Fruit fly (Drosophila melanogaster) whole organism, embryonic: ENCODE measurements around the gene Pxn.

Source experiments
- Atf-2 ChIP-seq: fragments of 200-800 bp; sonication (Bioruptor generic); optimal IDR thresholded peaks from 2 replicates; lab custom pipeline; 2016; ENCODE audit warnings: missing biosample characterization, missing genetic modification characterization
- Atf3 ChIP-seq: fragments of 200-800 bp; sonication (Bioruptor generic); optimal IDR thresholded peaks from 3 replicates; lab custom pipeline; 2016; ENCODE audit warnings: missing biosample characterization, missing genetic modification characterization
- BEAF-32 ChIP-seq: fragments of 200-800 bp; sonication (Bioruptor generic); optimal IDR thresholded peaks from 3 replicates; lab custom pipeline; 2017; ENCODE audit warnings: missing biosample characterization, missing genetic modification characterization, mild to moderate bottlenecking, moderate library complexity, missing genetic modification reagents
- CG11696 ChIP-seq: fragments of 200-800 bp; sonication (Bioruptor generic); IDR thresholded peaks from 2 replicates; pipeline ENCODE4 v1.3.6; 2022; ENCODE audit warnings: missing biosample characterization, missing genetic modification characterization
- CG13775 ChIP-seq: fragments of 200-800 bp; sonication (Bioruptor generic); optimal IDR thresholded peaks from 3 replicates; lab custom pipeline; 2017; ENCODE audit warnings: missing biosample characterization, mild to moderate bottlenecking, missing genetic modification characterization
- CG13894 ChIP-seq: fragments of 200-800 bp; sonication (Bioruptor generic); optimal IDR thresholded peaks from 3 replicates; lab custom pipeline; 2018; ENCODE audit warnings: missing biosample characterization, mild to moderate bottlenecking, missing genetic modification characterization, moderate library complexity
- CG15479 ChIP-seq: fragments of 200-800 bp; sonication (Bioruptor generic); optimal IDR thresholded peaks from 3 replicates; lab custom pipeline; 2019; ENCODE audit warnings: missing biosample characterization, mild to moderate bottlenecking, missing genetic modification characterization, moderate library complexity
- CG1603 ChIP-seq: fragments of 200-800 bp; sonication (Bioruptor generic); optimal IDR thresholded peaks from 2 replicates; lab custom pipeline; 2019; ENCODE audit warnings: missing biosample characterization, mild to moderate bottlenecking, missing genetic modification characterization, moderate library complexity
- CG1832 ChIP-seq: fragments of 200-800 bp; sonication (Bioruptor generic); optimal IDR thresholded peaks from 2 replicates; lab custom pipeline; 2017; ENCODE audit warnings: missing biosample characterization, mild to moderate bottlenecking, missing genetic modification characterization, inconsistent platforms
- CG18476 ChIP-seq: fragments of 200-800 bp; sonication (Bioruptor generic); optimal IDR thresholded peaks from 2 replicates; lab custom pipeline; 2016; ENCODE audit warnings: missing biosample characterization, mild to moderate bottlenecking, missing genetic modification characterization
- CG30020 ChIP-seq: fragments of 200-800 bp; optimal IDR thresholded peaks from 2 replicates; lab custom pipeline; 2019; ENCODE audit warnings: missing biosample characterization, mild to moderate bottlenecking, missing genetic modification characterization, moderate library complexity
- CG30431 ChIP-seq: fragments of 200-800 bp; sonication (Bioruptor generic); optimal IDR thresholded peaks from 2 replicates; lab custom pipeline; 2017; ENCODE audit warnings: missing biosample characterization, missing genetic modification characterization
- CG4707 ChIP-seq: fragments of 200-800 bp; sonication (Bioruptor generic); optimal IDR thresholded peaks from 2 replicates; lab custom pipeline; 2018; ENCODE audit warnings: missing biosample characterization, mild to moderate bottlenecking, missing genetic modification characterization, moderate library complexity
- CG6683 ChIP-seq: fragments of 200-800 bp; sonication (Bioruptor generic); optimal IDR thresholded peaks from 2 replicates; lab custom pipeline; 2017; ENCODE audit warnings: missing biosample characterization, mild to moderate bottlenecking, missing genetic modification characterization, missing genetic modification reagents
- CG6765 ChIP-seq: fragments of 200-800 bp; sonication (Bioruptor generic); optimal IDR thresholded peaks from 3 replicates; lab custom pipeline; 2017; ENCODE audit warnings: missing biosample characterization, mild to moderate bottlenecking, missing genetic modification characterization
- CG7271 ChIP-seq: fragments of 200-800 bp; sonication (Bioruptor generic); optimal IDR thresholded peaks from 2 replicates; lab custom pipeline; 2018; ENCODE audit warnings: missing biosample characterization, mild to moderate bottlenecking, missing genetic modification characterization, moderate library complexity
- CG7372 ChIP-seq: fragments of 200-800 bp; sonication (Bioruptor generic); IDR thresholded peaks from 2 replicates; pipeline ENCODE4 v1.3.6; 2022; ENCODE audit warnings: missing biosample characterization, missing genetic modification characterization
- CG7839 ChIP-seq: fragments of 200-800 bp; sonication (Bioruptor generic); optimal IDR thresholded peaks from 3 replicates; lab custom pipeline; 2018; ENCODE audit warnings: missing biosample characterization, mild to moderate bottlenecking, missing genetic modification characterization, moderate library complexity
- CG8089 ChIP-seq: fragments of 200-800 bp; sonication (Bioruptor generic); optimal IDR thresholded peaks from 3 replicates; lab custom pipeline; 2016; ENCODE audit warnings: missing biosample characterization, missing genetic modification characterization
- CG9727 ChIP-seq: fragments of 200-800 bp; sonication (Bioruptor generic); optimal IDR thresholded peaks from 3 replicates; lab custom pipeline; 2017; ENCODE audit warnings: missing biosample characterization, mild to moderate bottlenecking, missing genetic modification characterization
- CG9876 ChIP-seq: fragments of 200-800 bp; sonication (Bioruptor generic); optimal IDR thresholded peaks from 2 replicates; lab custom pipeline; 2016; ENCODE audit warnings: missing biosample characterization, missing genetic modification characterization
- CHES-1-like ChIP-seq: fragments of 200-800 bp; sonication (Bioruptor generic); optimal IDR thresholded peaks from 2 replicates; lab custom pipeline; 2016; ENCODE audit warnings: missing biosample characterization, missing genetic modification characterization
- CTCF ChIP-seq: fragments of 200-800 bp; sonication (Bioruptor generic); optimal IDR thresholded peaks from 2 replicates; lab custom pipeline; 2017; ENCODE audit warnings: missing biosample characterization, mild to moderate bottlenecking, missing genetic modification characterization, moderate library complexity
- CoRest ChIP-seq: fragments of 200-800 bp; sonication (Bioruptor generic); optimal IDR thresholded peaks from 3 replicates; lab custom pipeline; 2018; ENCODE audit warnings: missing biosample characterization, mild to moderate bottlenecking, missing genetic modification characterization, moderate library complexity
- D19B ChIP-seq: fragments of 200-800 bp; sonication (Bioruptor generic); optimal IDR thresholded peaks from 2 replicates; lab custom pipeline; 2017; ENCODE audit warnings: missing biosample characterization, mild to moderate bottlenecking, missing genetic modification characterization
- Dad ChIP-seq: fragments of 200-800 bp; sonication (Bioruptor generic); optimal IDR thresholded peaks from 3 replicates; lab custom pipeline; 2016; ENCODE audit warnings: missing biosample characterization, missing genetic modification characterization
- Doc2 ChIP-seq: fragments of 200-800 bp; sonication (Bioruptor generic); IDR thresholded peaks from 2 replicates; pipeline ENCODE4 v1.3.6; 2022; ENCODE audit warnings: missing biosample characterization, missing genetic modification characterization
- Dref ChIP-seq: fragments of 200-800 bp; sonication (Bioruptor generic); IDR thresholded peaks from 2 replicates; pipeline ENCODE4 v1.3.6; 2022; ENCODE audit warnings: missing biosample characterization, missing genetic modification characterization
- E2f2 ChIP-seq: fragments of 200-800 bp; sonication (Bioruptor generic); IDR thresholded peaks from 2 replicates; pipeline ENCODE4 v1.3.6; 2022; ENCODE audit warnings: missing biosample characterization, missing genetic modification characterization
- ERR ChIP-seq: fragments of 200-800 bp; sonication (Bioruptor generic); optimal IDR thresholded peaks from 2 replicates; lab custom pipeline; 2016; ENCODE audit warnings: missing biosample characterization, missing genetic modification characterization
- Hey ChIP-seq: fragments of 200-800 bp; sonication (Bioruptor generic); optimal IDR thresholded peaks from 3 replicates; lab custom pipeline; 2018; ENCODE audit warnings: missing biosample characterization, mild to moderate bottlenecking, missing genetic modification characterization
- Lhr ChIP-seq: fragments of 200-800 bp; sonication (Bioruptor generic); optimal IDR thresholded peaks from 3 replicates; lab custom pipeline; 2017; ENCODE audit warnings: mild to moderate bottlenecking, missing biosample characterization, missing genetic modification reagents, missing genetic modification characterization
- MTF-1 ChIP-seq: fragments of 200-800 bp; sonication (Bioruptor generic); optimal IDR thresholded peaks from 2 replicates; lab custom pipeline; 2018; ENCODE audit warnings: missing biosample characterization, mild to moderate bottlenecking, missing genetic modification characterization, borderline replicate concordance
- Opbp ChIP-seq: fragments of 200-800 bp; sonication (Bioruptor generic); IDR thresholded peaks from 3 replicates; pipeline ENCODE4 v1.3.6; 2022; ENCODE audit warnings: missing biosample characterization, missing genetic modification characterization; ENCODE audit not compliant: partially characterized antibody
- al ChIP-seq: fragments of 200-800 bp; sonication (Bioruptor generic); IDR thresholded peaks from 2 replicates; pipeline ENCODE4 v1.3.6; 2022; ENCODE audit warnings: missing biosample characterization, missing genetic modification characterization
- cad ChIP-seq: fragments of >200 bp; optimal IDR thresholded peaks from 2 replicates; lab custom pipeline; 2017; ENCODE audit warnings: missing biosample characterization, missing genetic modification characterization
- cwo ChIP-seq: fragments of 200-800 bp; sonication (Bioruptor generic); optimal IDR thresholded peaks from 3 replicates; lab custom pipeline; 2017; ENCODE audit warnings: missing biosample characterization, missing genetic modification characterization, mild to moderate bottlenecking, moderate library complexity, missing genetic modification reagents
- danr ChIP-seq: fragments of 200-800 bp; sonication (Bioruptor generic); IDR thresholded peaks from 2 replicates; pipeline ENCODE4 v1.3.6; 2022; ENCODE audit warnings: missing biosample characterization, missing genetic modification characterization
- esg ChIP-seq: fragments of 200-800 bp; sonication (Bioruptor generic); conservative IDR thresholded peaks from 2 replicates; pipeline ENCODE4 v1.3.6; 2022; ENCODE audit warnings: missing biosample characterization, missing genetic modification characterization
- eve ChIP-seq, 2 experiments: fragments of >200 bp; optimal IDR thresholded peaks; 2 replicates each; lab custom pipeline; 2017; ENCODE audit warnings: missing biosample characterization in 2 of 2, missing genetic modification characterization in 2 of 2
- fd96Cb ChIP-seq: fragments of 200-800 bp; sonication (Bioruptor generic); optimal IDR thresholded peaks from 2 replicates; lab custom pipeline; 2018; ENCODE audit warnings: missing biosample characterization, mild to moderate bottlenecking, missing genetic modification characterization, moderate library complexity
- inv ChIP-seq: fragments of 200-800 bp; sonication (Bioruptor generic); IDR thresholded peaks from 2 replicates; pipeline ENCODE4 v1.3.6; 2022; ENCODE audit warnings: missing biosample characterization, missing genetic modification characterization; ENCODE audit not compliant: partially characterized antibody
- pho ChIP-seq: fragments of 200-800 bp; sonication (Bioruptor generic); optimal IDR thresholded peaks from 2 replicates; lab custom pipeline; 2016; ENCODE audit warnings: missing biosample characterization, missing genetic modification characterization
- pros ChIP-seq: fragments of 200-800 bp; sonication (Bioruptor generic); optimal IDR thresholded peaks from 3 replicates; lab custom pipeline; 2019; ENCODE audit warnings: missing biosample characterization, mild to moderate bottlenecking, missing genetic modification characterization, moderate library complexity
- sens ChIP-seq: fragments of 200-800 bp; sonication (Bioruptor generic); peaks from one replicate; lab custom pipeline; 2016; ENCODE audit warnings: missing biosample characterization, missing genetic modification characterization
- tin ChIP-seq: fragments of 200-800 bp; sonication (Bioruptor generic); optimal IDR thresholded peaks from 3 replicates; lab custom pipeline; 2016; ENCODE audit warnings: missing biosample characterization, missing genetic modification characterization
- unc-4 ChIP-seq: fragments of 200-800 bp; sonication (Bioruptor generic); IDR thresholded peaks from 2 replicates; pipeline ENCODE4 v1.3.6; 2022; ENCODE audit warnings: missing biosample characterization, missing genetic modification characterization; ENCODE audit not compliant: partially characterized antibody
- zf30C ChIP-seq: fragments of 200-800 bp; sonication (Bioruptor generic); optimal IDR thresholded peaks from 3 replicates; lab custom pipeline; 2018; ENCODE audit warnings: missing biosample characterization, mild to moderate bottlenecking, missing genetic modification characterization
- zfh2 ChIP-seq: fragments of 200-800 bp; sonication (Bioruptor generic); optimal IDR thresholded peaks from 2 replicates; lab custom pipeline; 2016; ENCODE audit warnings: missing biosample characterization, missing genetic modification characterization

Gene Pxn

dm6 chr3L:2634929-2635799, 5.3 kb upstream of the Pxn start (continued):
- TF ChIP-seq Opbp (GFP tag; lab: Robert Waterston, UW) = peak; percentile 82
- TF ChIP-seq CG30020 (tag; lab: Kevin White, UChicago) = peak; percentile 61
- TF ChIP-seq Atf3 (GFP tag; lab: Kevin White, UChicago) = peak; percentile 59
- peak; percentile 48 for TF ChIP-seq cwo (GFP tag; lab: Kevin White, UChicago)
- TF ChIP-seq Dad = peak; percentile 92
- TF ChIP-seq danr (GFP tag; lab: Robert Waterston, UW) = peak; percentile 43; the same call in 1 of the 2 replicates
- TF ChIP-seq sens (GFP tag; lab: Kevin White, UChicago) = peak; percentile 95
- peak; percentile 64 for TF ChIP-seq CTCF
- TF ChIP-seq Doc2 (GFP tag; lab: Robert Waterston, UW) = no peak
- no peak for TF ChIP-seq cad
- peak; percentile 54 for TF ChIP-seq Atf-2
- TF ChIP-seq unc-4 (GFP tag; lab: Robert Waterston, UW) = peak; percentile 76
- TF ChIP-seq CG7372 = peak; percentile 70; the same call in 1 of the 2 replicates
- TF ChIP-seq CG11696 (GFP tag; lab: Robert Waterston, UW) = peak; percentile 70
- TF ChIP-seq CG6683 (GFP tag; lab: Kevin White, UChicago) = peak; percentile 78
- no peak for TF ChIP-seq Lhr (GFP tag; lab: Kevin White, UChicago)
- peak; percentile 50 for TF ChIP-seq D19B (GFP tag; lab: Kevin White, UChicago)
- TF ChIP-seq CG4707 (GFP tag; lab: Kevin White, UChicago) = peak; percentile 53
- TF ChIP-seq Dref (GFP tag; lab: Robert Waterston, UW) = peak; percentile 95
- TF ChIP-seq CG13775 (GFP tag; lab: Kevin White, UChicago) = peak; percentile 91
- TF ChIP-seq pho (GFP tag; lab: Kevin White, UChicago) = peak; percentile 82
- TF ChIP-seq CG7271 (tag; lab: Kevin White, UChicago) = peak; percentile 87
- peak; percentile 62; the same call in 1 of the 2 replicates for TF ChIP-seq al
- TF ChIP-seq CG1603 (tag; lab: Kevin White, UChicago) = peak; percentile 88
- peak; percentile 94 for TF ChIP-seq MTF-1
- peak; percentile 48 for TF ChIP-seq zf30C (GFP tag; lab: Kevin White, UChicago)
- TF ChIP-seq CG30431 (GFP tag; lab: Kevin White, UChicago) = peak; percentile 45
- no peak for TF ChIP-seq esg (GFP tag; lab: Robert Waterston, UW)
- TF ChIP-seq CG8089 (GFP tag; lab: Kevin White, UChicago) = peak; percentile 79
- TF ChIP-seq CG9876 (GFP tag; lab: Kevin White, UChicago) = peak; percentile 41
- TF ChIP-seq pros (GFP tag; lab: Kevin White, UChicago) = peak; percentile 66
- peak; percentile 64 for TF ChIP-seq ERR (GFP tag; lab: Kevin White, UChicago)
- peak; percentile 78 for TF ChIP-seq BEAF-32 (GFP tag; lab: Kevin White, UChicago)
- peak; percentile 96 for TF ChIP-seq CG6765
- peak; percentile 55 for TF ChIP-seq CG13894
- TF ChIP-seq inv = peak; percentile 71
- peak; percentile 70 for TF ChIP-seq CG7839 (tag; lab: Kevin White, UChicago)
- peak; percentile 87 for TF ChIP-seq Hey (tag; lab: Kevin White, UChicago)
- peak; percentile 72 for TF ChIP-seq zfh2
- TF ChIP-seq CHES-1-like (GFP tag; lab: Kevin White, UChicago) = peak; percentile 86
- peak; percentile 69 for TF ChIP-seq tin (GFP tag; lab: Kevin White, UChicago)
- TF ChIP-seq fd96Cb (tag; lab: Kevin White, UChicago) = peak; percentile 20
- TF ChIP-seq eve (GFP tag; optimal IDR thresholded peaks at IDR 0.05; lab: Kevin White, UChicago) = no peak
- peak; percentile 42 for TF ChIP-seq CG1832 (GFP tag; lab: Kevin White, UChicago)
- TF ChIP-seq CoRest (tag; lab: Kevin White, UChicago) = peak; percentile 68
- TF ChIP-seq CG9727 (GFP tag; lab: Kevin White, UChicago) = peak; percentile 93
- TF ChIP-seq CG18476 (GFP tag; lab: Kevin White, UChicago) = peak; percentile 61
- TF ChIP-seq CG15479 = peak; percentile 55
- peak; percentile 82 for TF ChIP-seq E2f2
